Worm (Caenorhabditis elegans): Measurements from ENCODE around the gene R03G8.1.

Gene R03G8.1

DNA sequence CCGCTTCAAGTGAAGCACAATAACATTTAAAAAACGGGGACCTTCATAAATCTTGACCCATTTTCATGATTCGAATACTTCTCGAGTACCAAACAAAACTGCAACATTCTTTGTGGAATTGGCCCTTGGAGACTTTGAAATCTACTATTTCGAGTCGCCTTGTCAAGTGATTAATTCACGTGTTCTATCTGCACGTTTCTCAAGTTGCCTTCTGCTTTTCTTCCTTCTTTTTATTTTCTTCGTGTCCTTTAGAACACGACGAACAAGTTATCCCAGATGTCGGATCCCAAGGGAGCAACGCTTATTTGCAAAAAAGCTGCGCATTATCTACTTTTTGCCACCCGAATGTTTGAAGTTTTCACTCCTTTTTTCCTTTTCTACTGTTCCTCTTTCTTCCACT lies 23.0 kb upstream of the R03G8.1 start:
- TF ChIP-seq drap-1 (GFP tag; optimal IDR thresholded peaks at IDR 0.05) (no peak), mls-2 (tag; optimal IDR thresholded peaks at IDR 0.05) (no peak), mep-1 (tag; optimal IDR thresholded peaks at IDR 0.05) (no peak), ham-2 (GFP tag; optimal IDR thresholded peaks at IDR 0.05) (no peak), sptf-1 (tag; optimal IDR thresholded peaks at IDR 0.05) (no peak), tbx-8 (GFP tag; optimal IDR thresholded peaks at IDR 0.05) (no peak), hlh-1 (tag; optimal IDR thresholded peaks at IDR 0.05) (no peak), sem-2 (GFP tag; optimal IDR thresholded peaks at IDR 0.05) (no peak), M03D4.4 (tag; optimal IDR thresholded peaks at IDR 0.05) (no peak), unc-62 (GFP tag; optimal IDR thresholded peaks at IDR 0.05) (no peak), bed-3 (GFP tag; optimal IDR thresholded peaks at IDR 0.05) (no peak), nhr-2 (tag; optimal IDR thresholded peaks at IDR 0.05) (no peak), nhr-12 (tag; optimal IDR thresholded peaks at IDR 0.05) (no peak), elt-3 (tag; optimal IDR thresholded peaks at IDR 0.05) (no peak), lin-13 (tag; optimal IDR thresholded peaks at IDR 0.05) (no peak), zip-8 (tag; optimal IDR thresholded peaks at IDR 0.05) (no peak), nhr-76 (tag; optimal IDR thresholded peaks at IDR 0.05) (no peak), elt-1 (tag; optimal IDR thresholded peaks at IDR 0.05; ENCODE audit: borderline replicate concordance, insufficient read depth) (no peak), snpc-4 (tag; optimal IDR thresholded peaks at IDR 0.05) (no peak)

DNA sequence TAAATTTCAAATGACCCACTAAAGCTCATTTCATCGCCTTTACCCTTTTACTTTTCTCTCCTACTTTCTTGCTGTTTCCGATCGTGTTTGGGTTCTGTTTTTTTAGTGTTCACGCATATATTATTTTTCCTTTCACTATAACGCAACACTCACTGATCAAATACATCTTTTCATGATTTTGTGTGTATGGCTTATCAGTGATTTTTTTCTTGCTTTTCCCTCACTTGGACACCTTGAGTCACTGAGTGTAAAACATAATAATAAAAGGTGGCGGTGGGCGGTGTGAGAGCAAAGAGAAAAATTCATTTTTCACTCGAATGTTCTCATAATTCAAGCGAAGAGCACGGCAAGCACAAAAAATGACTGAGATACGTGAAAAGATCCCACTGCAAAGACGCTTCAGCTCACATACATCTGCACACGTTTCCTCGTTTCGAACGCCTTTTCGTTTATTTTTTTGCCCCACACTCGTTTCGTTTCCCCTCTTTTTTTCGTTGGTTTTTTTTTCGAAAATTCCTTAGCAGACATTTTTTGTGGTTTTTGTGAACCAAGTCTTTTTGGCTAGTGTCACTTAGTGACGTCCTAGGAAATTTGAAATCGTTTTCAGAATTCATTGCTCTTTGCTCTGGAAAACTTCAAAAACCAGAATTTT lies 21.3 kb upstream of the R03G8.1 start, which contains the start of gene K03A11.5:
TSS of gene K03A11.5 (plus strand) at position 602 of the 652 bp plus-strand sequence.
- TF ChIP-seq M03D4.4 (tag; optimal IDR thresholded peaks at IDR 0.05) (no peak), nhr-12 (tag; optimal IDR thresholded peaks at IDR 0.05) (no peak), tbx-8 (GFP tag; optimal IDR thresholded peaks at IDR 0.05) (no peak), mls-2 (tag; optimal IDR thresholded peaks at IDR 0.05) (no peak), mep-1 (tag; optimal IDR thresholded peaks at IDR 0.05) (no peak), ztf-11 (tag; optimal IDR thresholded peaks at IDR 0.05) (no peak), lsy-2 (tag; optimal IDR thresholded peaks at IDR 0.05) (no peak), nhr-28 (tag; optimal IDR thresholded peaks at IDR 0.05) (no peak), snpc-4 (tag; optimal IDR thresholded peaks at IDR 0.05) (no peak), ceh-83 (GFP tag; optimal IDR thresholded peaks at IDR 0.05) (no peak), ces-1 (GFP tag; optimal IDR thresholded peaks at IDR 0.05) (no peak), pha-4 (tag; optimal IDR thresholded peaks at IDR 0.05) (no peak), lin-13 (tag; optimal IDR thresholded peaks at IDR 0.05) (no peak)

DNA sequence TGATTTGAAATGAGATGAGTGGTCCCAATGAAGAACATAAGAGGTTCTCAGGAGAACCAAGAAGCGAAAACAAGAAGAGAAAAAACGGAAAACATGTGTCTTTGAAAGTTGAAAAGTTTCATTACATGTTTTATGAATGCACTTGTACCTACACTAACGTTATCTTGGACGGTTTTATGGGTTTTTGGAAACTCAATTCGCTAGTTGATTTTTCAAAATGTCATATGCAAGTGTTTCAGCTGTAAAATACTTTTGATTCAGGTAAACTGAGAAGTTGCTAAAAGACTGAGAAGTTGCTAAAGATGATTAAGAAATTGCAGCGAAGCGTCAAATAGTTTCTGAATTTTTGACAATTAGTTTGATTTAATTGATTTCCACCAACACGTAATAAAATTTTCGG lies 13.3 kb upstream of the R03G8.1 start, which contains the start of gene cpx-2:
TSS of gene cpx-2 (minus strand) at position 101 of the 400 bp plus-strand sequence.
- TF ChIP-seq ceh-83 (GFP tag; optimal IDR thresholded peaks at IDR 0.05), result no peak
- no peak for TF ChIP-seq unc-62 (GFP tag; optimal IDR thresholded peaks at IDR 0.05)
- TF ChIP-seq drap-1 (GFP tag; optimal IDR thresholded peaks at IDR 0.05), result no peak
- no peak for TF ChIP-seq nhr-2 (tag; optimal IDR thresholded peaks at IDR 0.05)
- no peak for TF ChIP-seq snpc-4 (tag; optimal IDR thresholded peaks at IDR 0.05)
- no peak for TF ChIP-seq hlh-1 (tag; optimal IDR thresholded peaks at IDR 0.05)
- no peak for TF ChIP-seq nhr-76 (tag; optimal IDR thresholded peaks at IDR 0.05)
- no peak for TF ChIP-seq sem-2 (GFP tag; optimal IDR thresholded peaks at IDR 0.05)
- no peak for TF ChIP-seq lsy-2 (tag; optimal IDR thresholded peaks at IDR 0.05)
- TF ChIP-seq sptf-1 (tag; optimal IDR thresholded peaks at IDR 0.05), result no peak
- TF ChIP-seq M03D4.4 (tag; optimal IDR thresholded peaks at IDR 0.05), result no peak
- TF ChIP-seq zip-8 (tag; optimal IDR thresholded peaks at IDR 0.05), result no peak
- no peak for TF ChIP-seq mep-1 (tag; optimal IDR thresholded peaks at IDR 0.05)
- no peak for TF ChIP-seq mab-5 (tag; optimal IDR thresholded peaks at IDR 0.05)
- TF ChIP-seq cnd-1 (tag; optimal IDR thresholded peaks at IDR 0.05), result no peak
- no peak for TF ChIP-seq ceh-43 (GFP tag; optimal IDR thresholded peaks at IDR 0.05)
- no peak for TF ChIP-seq lin-13 (tag; optimal IDR thresholded peaks at IDR 0.05)
- TF ChIP-seq bed-3 (GFP tag; optimal IDR thresholded peaks at IDR 0.05), result no peak
- TF ChIP-seq elt-1 (tag; optimal IDR thresholded peaks at IDR 0.05; ENCODE audit: borderline replicate concordance, insufficient read depth), result no peak
- no peak for TF ChIP-seq lin-32 (GFP tag; optimal IDR thresholded peaks at IDR 0.05)

DNA sequence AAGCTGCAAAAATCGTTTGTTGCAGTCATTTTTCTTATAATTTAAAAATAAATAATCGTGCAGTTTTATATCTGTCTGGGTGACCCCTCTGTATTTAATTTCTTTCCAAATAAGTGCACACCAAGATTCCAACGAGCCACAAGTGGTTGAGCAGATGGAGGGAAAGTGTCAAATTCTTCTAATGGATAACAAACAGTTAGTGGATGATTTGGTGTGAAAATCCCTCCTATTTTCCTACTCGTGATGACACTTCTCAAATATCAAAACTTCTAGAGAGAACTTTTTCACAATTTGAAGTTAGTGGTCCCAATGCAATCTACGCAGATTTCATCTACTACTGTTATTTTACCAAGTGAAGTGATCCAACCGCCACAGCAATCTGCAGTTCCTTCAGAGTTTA lies 10.0 kb upstream of the R03G8.1 start, which contains the start of gene ceh-28:
TSS of gene ceh-28 (plus strand) at position 301 of the 400 bp plus-strand sequence.
- TF ChIP-seq zip-8 (tag; optimal IDR thresholded peaks at IDR 0.05) (no peak), ceh-43 (GFP tag; optimal IDR thresholded peaks at IDR 0.05) (no peak), hlh-1 (tag; optimal IDR thresholded peaks at IDR 0.05) (no peak), lsy-2 (tag; optimal IDR thresholded peaks at IDR 0.05) (no peak), tbx-8 (GFP tag; optimal IDR thresholded peaks at IDR 0.05) (no peak), blmp-1 (tag; optimal IDR thresholded peaks at IDR 0.05) (no peak), nhr-28 (tag; optimal IDR thresholded peaks at IDR 0.05) (no peak), elt-1 (tag; optimal IDR thresholded peaks at IDR 0.05; ENCODE audit: borderline replicate concordance, insufficient read depth) (no peak), sptf-1 (tag; optimal IDR thresholded peaks at IDR 0.05) (no peak), bed-3 (GFP tag; optimal IDR thresholded peaks at IDR 0.05) (no peak), nhr-237 (tag; optimal IDR thresholded peaks at IDR 0.05) (no peak), unc-62 (GFP tag; optimal IDR thresholded peaks at IDR 0.05) (no peak), unc-120 (tag; optimal IDR thresholded peaks at IDR 0.05; ENCODE audit: poor library complexity, severe bottlenecking) (no peak), mep-1 (tag; optimal IDR thresholded peaks at IDR 0.05) (no peak), elt-3 (tag; optimal IDR thresholded peaks at IDR 0.05) (no peak)
